Worm (Caenorhabditis elegans) whole organism, L4 larva: ENCODE measurements around the gene clec-2.

Experiments
- T20F7.1 ChIP-seq: fragments of 200-800 bp; sonication (Bioruptor generic); optimal IDR thresholded peaks from 2 replicates; lab custom pipeline; 2018; ENCODE audit warnings: mild to moderate bottlenecking, missing genetic modification characterization, missing compliant biosample characterization
- T26A8.4 ChIP-seq: fragments of 200-800 bp; sonication (Bioruptor generic); IDR thresholded peaks from 2 replicates; pipeline ENCODE4 v1.3.6; 2022; ENCODE audit warnings: missing genetic modification characterization, missing compliant biosample characterization
- aha-1 ChIP-seq: fragments of 150-350 bp; peaks from one replicate; lab custom pipeline; 2014; ENCODE audit warnings: missing biosample characterization, missing genetic modification characterization
- ceh-20 ChIP-seq: fragments of 200-800 bp; sonication (Bioruptor generic); IDR thresholded peaks from 2 replicates; pipeline ENCODE4 v1.3.6; 2022; ENCODE audit warnings: missing genetic modification reagents, missing genetic modification characterization, missing compliant biosample characterization
- ceh-28 ChIP-seq: fragments of 150-350 bp; optimal IDR thresholded peaks from 2 replicates; lab custom pipeline; 2014; ENCODE audit warnings: missing biosample characterization, missing genetic modification reagents, missing genetic modification characterization
- ceh-32 ChIP-seq: sonication (generic microtip); optimal IDR thresholded peaks from 2 replicates; lab custom pipeline; 2016; ENCODE audit warnings: mild to moderate bottlenecking, missing genetic modification characterization, missing compliant biosample characterization; ENCODE audit not compliant: poor library complexity
- ceh-44 ChIP-seq: fragments of 200-800 bp; sonication (Bioruptor generic); IDR thresholded peaks from 2 replicates; pipeline ENCODE4 v1.3.6; 2022; ENCODE audit warnings: missing genetic modification reagents, missing genetic modification characterization, missing compliant biosample characterization
- ceh-62 ChIP-seq: sonication (generic microtip); optimal IDR thresholded peaks from 2 replicates; lab custom pipeline; 2017; ENCODE audit warnings: missing biosample characterization, missing genetic modification characterization
- ceh-82 ChIP-seq: sonication (generic microtip); optimal IDR thresholded peaks from 2 replicates; lab custom pipeline; 2017; ENCODE audit warnings: missing biosample characterization, missing genetic modification characterization
- cey-2 ChIP-seq: sonication (generic microtip); optimal IDR thresholded peaks from 3 replicates; lab custom pipeline; 2017; ENCODE audit warnings: missing genetic modification characterization, mild to moderate bottlenecking, missing compliant biosample characterization, antibody characterized with exemption, borderline replicate concordance; ENCODE audit not compliant: insufficient read depth
- ctbp-1 ChIP-seq: fragments of 200-800 bp; sonication (Bioruptor generic); IDR thresholded peaks from 2 replicates; pipeline ENCODE4 v1.3.6; 2022; ENCODE audit warnings: missing genetic modification reagents, missing genetic modification characterization, missing compliant biosample characterization
- daf-12 ChIP-seq: fragments of 150-350 bp; optimal IDR thresholded peaks from 2 replicates; lab custom pipeline; 2014; ENCODE audit warnings: missing biosample characterization, missing genetic modification reagents, missing genetic modification characterization
- dpl-1 ChIP-seq: fragments of 150-350 bp; optimal IDR thresholded peaks from 2 replicates; lab custom pipeline; 2014; ENCODE audit warnings: missing biosample characterization, missing genetic modification reagents, missing genetic modification characterization
- duxl-1 ChIP-seq: sonication (generic microtip); optimal IDR thresholded peaks from 2 replicates; lab custom pipeline; 2016; ENCODE audit warnings: mild to moderate bottlenecking, missing genetic modification characterization, moderate library complexity, missing compliant biosample characterization; ENCODE audit not compliant: poor library complexity
- dve-1 ChIP-seq: sonication (generic microtip); optimal IDR thresholded peaks from 2 replicates; lab custom pipeline; 2017; ENCODE audit warnings: antibody characterized with exemption, mild to moderate bottlenecking, missing genetic modification characterization, missing compliant biosample characterization; ENCODE audit not compliant: insufficient read depth
- fos-1 ChIP-seq: fragments of 150-350 bp; optimal IDR thresholded peaks from 2 replicates; lab custom pipeline; 2014; ENCODE audit warnings: missing biosample characterization, missing genetic modification characterization
- gei-8 ChIP-seq: fragments of 200-800 bp; sonication (Bioruptor generic); optimal IDR thresholded peaks from 2 replicates; lab custom pipeline; 2018; ENCODE audit warnings: mild to moderate bottlenecking, missing genetic modification characterization, missing compliant biosample characterization
- hlh-11 ChIP-seq: fragments of 200-800 bp; sonication (Bioruptor generic); optimal IDR thresholded peaks from 2 replicates; lab custom pipeline; 2018; ENCODE audit warnings: mild to moderate bottlenecking, missing genetic modification characterization, missing compliant biosample characterization
- hlh-30 ChIP-seq: sonication (generic microtip); optimal IDR thresholded peaks from 2 replicates; lab custom pipeline; 2017; ENCODE audit warnings: antibody characterized with exemption, mild to moderate bottlenecking, missing genetic modification characterization, missing compliant biosample characterization; ENCODE audit not compliant: insufficient read depth
- lim-7 ChIP-seq: fragments of 200-800 bp; sonication (Bioruptor generic); IDR thresholded peaks from 2 replicates; pipeline ENCODE4 v1.3.6; 2022; ENCODE audit warnings: missing genetic modification characterization, missing compliant biosample characterization
- lin-13 ChIP-seq: fragments of 150-350 bp; optimal IDR thresholded peaks from 2 replicates; lab custom pipeline; 2014; ENCODE audit warnings: missing biosample characterization, missing genetic modification reagents, missing genetic modification characterization
- lin-29 ChIP-seq: fragments of 200-800 bp; sonication (Bioruptor generic); IDR thresholded peaks from 2 replicates; pipeline ENCODE4 v1.3.6; 2022; ENCODE audit warnings: missing genetic modification reagents, missing genetic modification characterization, missing compliant biosample characterization
- lin-39 ChIP-seq: fragments of 150-350 bp; optimal IDR thresholded peaks from 2 replicates; lab custom pipeline; 2014; ENCODE audit warnings: missing biosample characterization, missing genetic modification reagents, missing genetic modification characterization
- lsy-2 ChIP-seq, 2 experiments: fragments of 150-350 bp in 1 of 2; sonication (generic microtip) in 1 of 2; optimal IDR thresholded peaks; 2 replicates each; lab custom pipeline; 2014 to 2017; ENCODE audit warnings: missing biosample characterization in 2 of 2, missing genetic modification characterization in 2 of 2
- madf-5 ChIP-seq, 2 experiments: fragments of 200-800 bp; sonication (Bioruptor generic); IDR thresholded peaks; 2 replicates each; pipeline ENCODE4 v1.3.6; 2022; ENCODE audit warnings: missing compliant biosample characterization in 2 of 2, missing genetic modification characterization in 2 of 2
- mep-1 ChIP-seq: fragments of 150-350 bp; sonication (generic microtip); optimal IDR thresholded peaks from 3 replicates; lab custom pipeline; 2014; ENCODE audit warnings: missing biosample characterization, missing genetic modification characterization
- mxl-2 ChIP-seq: fragments of 200-800 bp; sonication (Bioruptor generic); conservative IDR thresholded peaks from 2 replicates; pipeline ENCODE4 v1.3.6; 2022; ENCODE audit warnings: missing genetic modification reagents, missing genetic modification characterization, missing compliant biosample characterization
- mxl-3 ChIP-seq: fragments of 200-800 bp; sonication (Bioruptor generic); optimal IDR thresholded peaks from 2 replicates; lab custom pipeline; 2018; ENCODE audit warnings: mild to moderate bottlenecking, missing genetic modification characterization, missing compliant biosample characterization
- nhr-102 ChIP-seq: sonication (generic microtip); optimal IDR thresholded peaks from 2 replicates; lab custom pipeline; 2016; ENCODE audit warnings: mild to moderate bottlenecking, missing genetic modification characterization, moderate library complexity, missing compliant biosample characterization
- nhr-237 ChIP-seq: sonication (generic microtip); optimal IDR thresholded peaks from 2 replicates; lab custom pipeline; 2017; ENCODE audit warnings: missing biosample characterization, missing genetic modification characterization
- nhr-25 ChIP-seq: sonication (generic microtip); optimal IDR thresholded peaks from 2 replicates; lab custom pipeline; 2017; ENCODE audit warnings: missing genetic modification characterization, mild to moderate bottlenecking, missing compliant biosample characterization, antibody characterized with exemption, moderate library complexity, borderline replicate concordance; ENCODE audit not compliant: insufficient read depth
- nhr-28 ChIP-seq: fragments of 150-350 bp; optimal IDR thresholded peaks from 2 replicates; lab custom pipeline; 2014; ENCODE audit warnings: missing biosample characterization, missing genetic modification characterization
- nhr-48 ChIP-seq: sonication (generic microtip); optimal IDR thresholded peaks from 2 replicates; lab custom pipeline; 2016; ENCODE audit warnings: mild to moderate bottlenecking, missing genetic modification characterization, missing compliant biosample characterization
- nhr-77 ChIP-seq: fragments of 150-350 bp; optimal IDR thresholded peaks from 2 replicates; lab custom pipeline; 2014; ENCODE audit warnings: missing biosample characterization, missing genetic modification characterization
- rbr-2 ChIP-seq: sonication (generic microtip); optimal IDR thresholded peaks from 2 replicates; lab custom pipeline; 2016; ENCODE audit warnings: missing genotype, missing genetic modification characterization, missing compliant biosample characterization
- skn-1 ChIP-seq: fragments of 150-350 bp; optimal IDR thresholded peaks from 2 replicates; lab custom pipeline; 2014; ENCODE audit warnings: missing biosample characterization, missing genetic modification characterization
- snpc-1.2 ChIP-seq: fragments of 200-800 bp; sonication (Bioruptor generic); IDR thresholded peaks from 2 replicates; pipeline ENCODE4 v1.3.6; 2022; ENCODE audit warnings: missing genetic modification reagents, missing genetic modification characterization, missing compliant biosample characterization
- snpc-4 ChIP-seq: fragments of 150-350 bp; optimal IDR thresholded peaks from 2 replicates; lab custom pipeline; 2014; ENCODE audit warnings: missing biosample characterization, missing genetic modification characterization
- tra-1 ChIP-seq: fragments of 200-800 bp; sonication (Bioruptor generic); IDR thresholded peaks from 2 replicates; pipeline ENCODE4 v1.3.6; 2022; ENCODE audit warnings: missing genetic modification reagents, missing genetic modification characterization, missing compliant biosample characterization
- unc-39 ChIP-seq: sonication (generic microtip); optimal IDR thresholded peaks from 2 replicates; lab custom pipeline; 2017; ENCODE audit warnings: missing biosample characterization, missing genetic modification characterization
- zag-1 ChIP-seq: fragments of 150-350 bp; optimal IDR thresholded peaks from 2 replicates; lab custom pipeline; 2014; ENCODE audit warnings: missing biosample characterization, missing genetic modification characterization
- zip-11 ChIP-seq: fragments of 200-800 bp; sonication (Bioruptor generic); IDR thresholded peaks from 2 replicates; pipeline ENCODE4 v1.3.6; 2022; ENCODE audit warnings: missing genetic modification characterization, missing compliant biosample characterization

The clec-2 gene

ce11 chrII:3014196-3014849 is 8.9 kb downstream of the clec-2 start, which contains the start of gene C41H7.2 (continued):
- TF ChIP-seq zip-11 (GFP tag; lab: Robert Waterston, UW): no peak
- TF ChIP-seq nhr-102 (tag; lab: Kevin White, UChicago): no peak
- TF ChIP-seq madf-5 (GFP tag; IDR thresholded peaks at IDR 0.05; lab: Robert Waterston, UW): no peak
- TF ChIP-seq nhr-28 (tag; lab: Kevin White, UChicago): peak; percentile 75
- TF ChIP-seq lin-13 (GFP tag; lab: Kevin White, UChicago): no peak
- TF ChIP-seq ceh-82 (tag; lab: Kevin White, UChicago): no peak
- peak; percentile 23 for TF ChIP-seq hlh-11
- no peak for TF ChIP-seq mxl-2
- no peak for TF ChIP-seq ceh-20
- TF ChIP-seq cey-2: no peak
- TF ChIP-seq duxl-1 (tag; lab: Kevin White, UChicago): no peak
- TF ChIP-seq nhr-237 (tag; lab: Kevin White, UChicago): no peak
- TF ChIP-seq lin-29 (GFP tag; lab: Robert Waterston, UW): no peak
- TF ChIP-seq mxl-3 (GFP tag; lab: Kevin White, UChicago): no peak
- no peak for TF ChIP-seq hlh-30 (tag; lab: Kevin White, UChicago)
- no peak for TF ChIP-seq dpl-1
- TF ChIP-seq T20F7.1: no peak
- no peak for TF ChIP-seq zag-1 (tag; lab: Kevin White, UChicago)
- TF ChIP-seq mep-1: no peak
- TF ChIP-seq T26A8.4 (GFP tag; lab: Robert Waterston, UW): no peak
- TF ChIP-seq rbr-2 (tag; lab: Kevin White, UChicago): no peak
- TF ChIP-seq ceh-28 (tag; lab: Kevin White, UChicago): no peak
- TF ChIP-seq snpc-1.2 (GFP tag; lab: Robert Waterston, UW): no peak
- peak; percentile 6 for TF ChIP-seq nhr-77 (tag; lab: Kevin White, UChicago)
- no peak for TF ChIP-seq lsy-2 (tag; optimal IDR thresholded peaks at IDR 0.05; lab: Kevin White, UChicago)
- TF ChIP-seq unc-39: no peak
- no peak for TF ChIP-seq lin-39
- TF ChIP-seq ceh-62 (tag; lab: Kevin White, UChicago): no peak
- peak; percentile 24 for TF ChIP-seq aha-1 (tag; lab: Kevin White, UChicago)
- no peak for TF ChIP-seq snpc-4 (tag; lab: Kevin White, UChicago)
- TF ChIP-seq skn-1 (tag; lab: Kevin White, UChicago): no peak
- no peak for TF ChIP-seq ctbp-1 (GFP tag; lab: Robert Waterston, UW)
- TF ChIP-seq ceh-44 (GFP tag; lab: Robert Waterston, UW): no peak

- TF ChIP-seq nhr-25 (tag; lab: Kevin White, UChicago) (no peak), lim-7 (GFP tag; lab: Robert Waterston, UW) (no peak), daf-12 (tag; lab: Kevin White, UChicago) (no peak), ceh-32 (tag; lab: Kevin White, UChicago) (no peak), hlh-11 (no peak)
These were observed 11.1 kb downstream of the clec-2 start, which contains the start of gene C41H7.9 for ce11 chrII:3012133-3012532. Gene C41H7.9 (minus strand): TSS chrII:3012233.

- no peak for TF ChIP-seq skn-1 (tag; lab: Kevin White, UChicago)
- TF ChIP-seq tra-1 (GFP tag; lab: Robert Waterston, UW): no peak
- TF ChIP-seq dve-1 (tag; lab: Kevin White, UChicago): no peak
- TF ChIP-seq gei-8 (GFP tag; lab: Kevin White, UChicago): no peak
- TF ChIP-seq fos-1 (tag; lab: Kevin White, UChicago): no peak
- no peak for TF ChIP-seq unc-39
- TF ChIP-seq nhr-48 (tag; lab: Kevin White, UChicago): no peak
- TF ChIP-seq lin-29 (GFP tag; lab: Robert Waterston, UW): no peak
These were observed 14.8 kb downstream of the clec-2 start, which contains the start of gene sdz-5 for ce11 chrII:3008400-3008799. Gene sdz-5 (plus strand): TSS chrII:3008700.
